Fruit fly (Drosophila melanogaster) ovary, adult (tissue): Measurements from ENCODE around the gene Tsp26A.

Experiments used
- CG17801 ChIP-seq: fragments of 200-800 bp; optimal IDR thresholded peaks from 2 replicates; lab custom pipeline; 2019; ENCODE audit warnings: missing biosample characterization, mild to moderate bottlenecking, missing genetic modification characterization, moderate library complexity; ENCODE audit not compliant: partially characterized antibody

Gene Tsp26A

DNA sequence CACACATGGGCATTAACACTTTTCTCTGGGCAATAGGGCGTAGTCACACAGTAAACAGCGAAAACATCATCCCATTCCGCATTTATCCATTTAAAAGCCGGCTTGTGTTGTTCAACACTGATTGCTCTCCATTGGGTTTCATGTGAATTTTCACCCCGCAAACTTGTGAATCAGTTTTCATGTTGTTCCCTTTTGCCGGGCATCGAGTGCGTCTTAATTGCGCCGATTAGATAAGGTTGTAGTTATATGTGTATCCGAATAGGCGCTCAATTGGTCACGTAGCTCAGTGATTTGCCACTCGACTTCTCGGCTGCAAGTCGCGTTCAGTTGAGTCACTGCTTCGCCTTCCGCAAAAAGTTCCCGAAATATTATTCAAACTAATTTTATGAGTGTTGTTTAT is 13.1 kb upstream of the Tsp26A start:
- no peak for TF ChIP-seq CG17801

DNA sequence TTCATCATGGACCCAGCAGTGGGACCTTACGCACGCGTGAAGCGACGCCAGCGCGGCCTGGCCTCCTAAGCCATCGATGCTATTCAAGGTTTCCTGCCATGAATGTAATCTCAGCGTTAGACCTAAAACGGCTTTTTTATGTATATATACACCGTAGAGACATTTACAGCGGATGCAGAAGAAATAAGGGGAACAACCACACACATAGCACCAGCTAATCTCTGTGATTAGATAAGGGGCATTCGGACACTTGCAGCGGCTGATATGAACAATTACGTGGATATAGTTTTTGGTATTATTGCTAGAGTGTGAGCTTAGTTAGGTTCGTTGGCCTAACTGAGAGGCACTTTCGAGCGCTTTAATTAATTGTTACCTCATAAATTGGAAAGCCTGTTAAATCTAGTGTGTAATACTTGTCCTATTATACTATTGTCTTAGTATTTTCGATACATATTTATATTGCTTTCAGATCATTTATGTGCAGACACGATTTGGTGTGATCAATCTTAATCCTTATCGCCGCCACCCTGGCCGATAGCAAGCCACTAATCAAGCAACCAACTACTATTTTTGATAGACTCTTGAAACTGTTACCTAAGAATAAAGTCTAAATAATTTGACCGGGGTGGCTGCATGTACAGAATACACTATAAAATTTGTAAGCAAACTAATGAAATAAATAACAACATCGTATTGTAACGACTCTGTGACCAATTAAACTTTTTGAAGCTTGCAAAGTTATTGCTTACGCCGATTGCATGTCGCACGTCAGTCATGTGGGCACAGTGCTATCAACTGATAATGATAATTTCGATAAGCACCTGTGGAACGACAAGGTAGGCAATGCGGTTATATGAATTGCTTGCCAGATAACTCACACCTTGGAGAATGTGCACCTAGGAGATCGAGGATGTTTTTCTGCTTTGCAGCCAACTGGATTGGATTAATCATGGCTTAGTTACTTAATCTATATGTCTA is 11.6 kb upstream of the Tsp26A start:
- TF ChIP-seq CG17801: no peak

DNA sequence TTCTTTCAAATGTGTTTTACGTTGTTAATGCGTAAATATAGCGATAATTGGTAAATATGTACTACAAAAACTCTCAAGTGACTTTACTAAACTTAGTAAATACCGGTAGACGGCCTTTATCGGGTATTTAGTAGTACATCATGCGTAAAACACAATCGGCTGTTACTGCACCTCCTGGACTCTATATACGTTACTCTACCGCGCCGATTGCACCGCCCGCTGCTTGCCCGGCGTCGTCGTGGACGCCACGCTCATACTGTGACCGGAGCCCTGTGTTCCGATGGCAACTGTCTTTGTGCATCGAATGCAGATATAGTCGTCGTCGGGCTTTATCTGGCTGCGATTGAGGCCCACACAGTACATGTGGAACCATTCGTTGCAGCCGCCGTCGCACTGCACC is 9.6 kb upstream of the Tsp26A start:
- no peak for TF ChIP-seq CG17801

DNA sequence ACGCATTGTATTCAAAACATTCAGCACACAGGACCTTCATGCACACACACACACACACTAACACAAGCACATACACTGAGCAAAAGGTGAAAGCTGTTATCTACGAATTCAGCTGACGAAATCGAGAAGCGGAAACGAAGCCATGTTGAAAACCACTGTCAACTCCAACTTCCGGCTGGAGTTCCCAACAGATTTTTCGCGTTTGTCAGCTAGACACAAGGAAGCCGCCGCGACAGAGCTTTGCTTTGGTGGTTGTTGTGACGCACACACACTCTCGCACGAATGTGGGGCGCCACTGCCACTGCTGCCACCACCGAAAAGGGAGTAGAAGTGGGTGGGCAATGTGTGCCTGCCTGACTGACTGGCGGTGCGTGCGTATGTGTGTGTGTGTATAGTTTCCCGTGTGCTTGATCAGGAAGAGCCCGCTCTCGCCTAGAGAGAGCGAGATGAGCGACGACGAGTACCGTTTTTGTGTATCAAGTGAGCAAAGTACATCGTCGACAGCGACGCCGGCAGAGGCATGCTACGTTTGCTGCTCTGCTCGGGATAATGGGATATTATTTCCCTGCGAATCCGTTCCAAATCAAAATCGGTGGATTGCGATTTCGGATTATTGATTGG is 2.3 kb upstream of the Tsp26A start:
- TF ChIP-seq CG17801: no peak

DNA sequence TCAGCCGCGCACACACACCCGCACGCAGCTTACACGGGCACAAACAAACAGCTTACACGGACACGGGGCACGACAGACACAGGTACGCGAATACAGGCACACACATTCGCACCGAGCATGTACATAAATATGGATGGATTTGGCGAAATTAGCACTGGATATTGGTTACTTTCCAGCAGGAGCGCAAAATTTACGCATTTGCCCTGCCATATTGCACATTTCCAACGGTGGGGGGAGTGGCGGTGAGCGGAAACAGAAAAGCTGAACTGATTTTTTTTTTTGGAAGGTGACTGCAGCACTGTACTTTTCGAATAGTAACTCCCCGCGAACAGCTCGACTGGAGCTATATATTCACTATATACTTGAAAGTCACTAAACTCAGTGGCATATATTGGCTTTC is 1.6 kb upstream of the Tsp26A start:
- no peak for TF ChIP-seq CG17801

DNA sequence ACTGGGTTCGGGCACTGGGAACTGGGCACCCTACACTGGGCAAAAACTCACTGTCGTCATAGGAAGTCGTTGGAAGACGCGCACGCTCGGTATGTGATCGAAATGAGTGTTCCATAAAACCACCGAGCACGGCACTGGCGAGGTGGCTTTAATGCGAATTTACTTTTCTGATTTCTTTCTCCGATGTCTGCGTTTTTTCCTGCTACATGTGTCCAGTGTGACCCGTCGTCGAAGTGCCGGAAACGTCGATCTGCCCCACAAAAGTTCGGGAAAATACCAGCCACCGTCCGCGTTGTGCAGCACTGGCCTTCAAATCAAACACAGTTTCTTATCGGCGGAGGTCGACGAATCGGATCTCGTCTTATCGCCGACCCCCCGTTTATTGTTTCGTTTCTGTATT is 781 bp upstream of the Tsp26A start, which contains the start of gene Kdm5:
Kdm5 (minus strand) TSS at position 255 of the 400 bp plus-strand sequence.
- peak; percentile 22 for TF ChIP-seq CG17801

DNA sequence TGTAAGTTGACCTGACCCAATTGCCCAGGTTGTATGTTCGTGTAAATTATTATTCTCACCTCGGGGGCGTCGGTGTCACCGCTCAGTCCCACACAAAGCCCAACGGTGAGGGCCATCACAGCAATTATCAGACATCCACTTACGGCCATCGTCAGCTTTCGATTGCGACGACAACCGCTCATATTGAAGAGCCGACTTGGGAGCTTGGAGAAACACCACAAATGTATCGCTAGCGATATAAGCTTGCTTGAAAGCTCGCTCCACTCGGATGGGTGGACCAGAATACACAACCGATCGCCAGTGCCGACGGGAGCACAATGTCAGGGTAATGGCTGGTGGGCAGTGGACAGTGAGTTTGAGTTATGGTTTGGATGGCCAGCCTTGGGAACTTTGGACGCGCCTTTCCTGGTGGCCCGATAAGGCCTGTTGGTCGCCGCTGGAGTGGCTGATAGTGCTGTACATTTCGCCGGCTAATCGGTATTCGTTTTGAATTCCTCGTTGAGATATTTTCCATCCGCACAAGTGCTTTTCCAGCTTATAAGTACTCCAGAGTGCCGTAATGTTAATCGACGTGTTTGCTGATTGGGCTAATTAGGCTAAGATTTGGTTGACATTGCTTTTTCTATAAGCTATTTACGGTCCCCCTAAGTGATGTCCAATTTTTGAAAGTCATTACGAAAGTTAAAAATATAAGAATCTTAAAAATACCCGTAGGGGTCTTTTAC is 6.6 kb downstream of the Tsp26A start, which contains the start of gene Gal:
Gal (minus strand) TSS at position 320 of the 725 bp plus-strand sequence.
- TF ChIP-seq CG17801: no peak

DNA sequence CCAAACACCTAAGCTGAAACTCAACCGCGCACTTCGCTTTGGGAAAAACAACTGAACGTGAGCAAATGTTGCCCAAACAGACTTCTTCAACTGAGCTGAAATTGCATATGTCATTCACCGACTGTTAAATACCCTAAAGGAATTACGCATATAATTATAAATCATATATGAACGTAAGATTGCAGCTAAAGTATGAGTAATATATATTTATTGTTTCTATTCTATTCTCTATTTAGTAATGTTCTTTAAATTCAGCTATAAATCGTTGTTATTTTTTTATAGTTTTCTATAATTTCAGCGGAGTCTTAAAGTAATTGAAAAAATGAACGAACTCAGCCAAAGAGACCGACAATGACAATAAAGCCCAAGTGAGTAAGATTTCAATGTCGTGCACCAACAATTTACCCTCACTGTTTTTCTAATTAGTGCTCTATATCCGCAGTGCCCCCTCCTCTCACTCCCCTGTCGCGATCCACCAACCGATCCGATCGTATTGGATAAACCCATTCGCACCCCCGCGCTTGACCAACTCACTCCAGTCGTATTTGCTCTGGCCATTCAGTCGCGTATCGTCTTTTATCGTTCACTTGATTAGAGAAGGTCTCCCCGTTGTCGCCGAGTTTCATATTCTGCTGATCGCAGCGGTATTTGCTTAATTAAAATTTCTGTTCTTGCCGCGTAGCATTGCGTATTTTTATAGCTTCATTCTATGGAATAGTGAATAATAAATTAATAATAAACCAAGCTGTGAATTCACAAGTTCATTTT is 12.5 kb downstream of the Tsp26A start, which contains the start of gene CG9098:
CG9098 (minus strand) TSS at position 36 of the 768 bp plus-strand sequence.
- TF ChIP-seq CG17801: peak; percentile 68

DNA sequence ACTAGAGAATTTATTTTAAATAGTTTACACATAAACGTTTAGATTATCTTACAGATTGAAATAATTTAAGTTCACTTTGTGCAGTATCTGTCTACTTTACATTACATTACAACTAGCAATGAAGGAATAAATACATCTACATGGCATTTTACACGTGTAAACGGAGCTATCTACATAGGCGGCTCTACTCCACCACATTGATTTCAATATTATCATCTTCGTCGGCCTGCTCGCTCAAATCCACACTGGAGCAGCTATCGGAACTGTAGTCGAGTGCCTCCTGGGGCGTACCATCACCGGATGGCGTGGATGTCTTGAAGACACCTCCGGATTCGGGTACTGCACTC is 13.0 kb downstream of the Tsp26A start:
- no peak for TF ChIP-seq CG17801

DNA sequence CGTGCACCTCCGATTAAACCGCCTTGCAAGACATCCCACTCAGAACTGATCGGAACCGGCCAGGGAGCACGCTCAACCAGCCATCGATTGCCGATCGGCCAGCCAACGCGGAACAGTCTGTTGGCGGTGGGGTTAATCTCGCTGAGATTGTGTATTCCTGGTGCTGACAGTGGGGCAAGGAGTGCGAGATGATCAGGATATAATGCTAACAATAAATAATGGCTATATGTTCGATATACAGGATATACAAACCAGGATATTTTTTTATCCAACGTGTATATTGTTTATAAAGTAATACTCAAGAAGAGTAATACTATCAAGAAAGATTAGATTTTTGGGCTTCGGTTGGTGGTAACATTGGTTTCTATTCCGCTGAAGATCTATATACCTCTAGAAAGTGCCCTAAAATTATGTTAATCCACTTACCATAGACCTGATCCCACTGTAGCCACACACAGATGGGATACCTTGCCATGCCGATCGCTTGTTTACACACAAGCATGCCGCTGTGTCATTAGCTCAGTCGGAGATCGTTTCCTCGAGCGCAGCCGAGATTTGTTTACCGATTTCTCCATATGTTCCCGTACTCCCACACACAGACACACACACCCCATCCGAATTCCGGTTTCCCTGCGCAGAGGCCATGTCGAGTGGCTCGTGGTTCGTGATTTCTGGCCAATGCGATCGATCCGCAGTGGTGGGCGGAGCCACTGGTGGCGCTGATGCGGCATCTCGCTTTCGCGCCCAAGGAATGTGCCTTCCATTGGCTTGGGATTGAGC is 19.5 kb downstream of the Tsp26A start, which contains the start of gene H2.0:
H2.0 (minus strand) TSS at position 51 of the 780 bp plus-strand sequence.
- no peak for TF ChIP-seq CG17801

DNA sequence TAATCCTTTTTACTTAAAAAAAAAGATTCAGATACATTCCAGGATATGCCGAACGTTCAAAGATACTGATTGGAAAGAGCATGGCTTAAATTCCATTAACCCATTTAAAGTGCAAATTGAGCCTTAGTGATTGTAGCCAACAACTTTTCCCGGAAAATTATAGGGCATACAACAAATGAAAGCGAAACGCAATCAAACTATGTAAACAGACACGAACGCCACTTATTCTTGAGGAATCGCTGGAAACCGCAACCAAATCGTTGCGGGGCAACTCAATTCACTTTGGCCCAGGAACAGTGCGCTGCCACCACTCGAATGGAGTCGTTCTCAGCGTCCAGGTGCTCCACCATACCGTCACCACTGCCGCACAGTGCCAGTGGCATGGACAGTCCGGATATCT is 20.5 kb downstream of the Tsp26A start, which contains the start of gene CG13996:
CG13996 (plus strand) TSS at position 301 of the 400 bp plus-strand sequence.
- no peak for TF ChIP-seq CG17801

DNA sequence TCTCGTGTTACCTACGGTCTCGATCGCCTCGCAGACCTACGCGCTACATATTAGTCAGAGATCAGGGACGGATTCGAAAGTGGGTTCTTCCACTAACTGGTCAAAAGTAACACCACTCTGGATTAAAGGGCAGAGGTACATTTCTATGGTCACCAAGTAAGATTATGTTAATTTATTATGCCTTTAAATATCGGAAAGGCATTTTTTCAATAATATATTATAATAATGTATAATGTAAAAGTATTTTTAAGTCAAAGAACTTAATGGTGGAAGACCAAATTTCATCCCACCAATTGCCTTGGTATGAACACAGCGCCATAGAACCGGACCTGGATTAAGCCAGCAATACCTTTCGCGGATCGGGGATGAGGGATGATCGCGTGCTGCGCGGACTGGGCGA is 22.8 kb downstream of the Tsp26A start:
- no peak for TF ChIP-seq CG17801

DNA sequence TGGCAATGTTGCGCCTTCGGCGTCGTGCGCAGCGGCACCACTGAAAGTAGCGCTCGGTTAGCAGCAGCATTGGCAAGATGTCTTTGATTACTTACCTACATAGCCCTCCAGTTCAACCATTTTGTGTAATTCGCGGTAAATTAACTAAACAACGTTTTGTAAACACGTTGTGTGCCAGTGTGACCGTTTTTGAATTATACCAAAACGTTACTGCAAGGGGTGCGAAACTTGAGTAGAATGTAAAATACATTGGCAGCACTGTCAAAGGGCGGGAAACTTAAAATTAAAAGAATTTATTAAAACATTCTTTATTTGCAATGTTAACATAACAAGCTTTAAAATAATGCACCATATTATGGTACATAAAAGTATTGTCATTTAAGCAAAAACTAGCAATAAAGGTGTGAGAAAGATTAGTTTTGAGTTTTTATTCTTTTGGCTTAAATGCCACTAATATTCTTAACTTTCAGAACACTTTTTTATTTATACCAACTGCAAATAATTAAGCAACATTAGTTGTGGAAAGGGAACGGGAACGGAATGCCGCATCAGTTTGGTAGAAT is 24.4 kb downstream of the Tsp26A start, which contains the start of gene CG9107:
CG9107 (minus strand) TSS at position 195 of the 563 bp plus-strand sequence.
- no peak for TF ChIP-seq CG17801

DNA sequence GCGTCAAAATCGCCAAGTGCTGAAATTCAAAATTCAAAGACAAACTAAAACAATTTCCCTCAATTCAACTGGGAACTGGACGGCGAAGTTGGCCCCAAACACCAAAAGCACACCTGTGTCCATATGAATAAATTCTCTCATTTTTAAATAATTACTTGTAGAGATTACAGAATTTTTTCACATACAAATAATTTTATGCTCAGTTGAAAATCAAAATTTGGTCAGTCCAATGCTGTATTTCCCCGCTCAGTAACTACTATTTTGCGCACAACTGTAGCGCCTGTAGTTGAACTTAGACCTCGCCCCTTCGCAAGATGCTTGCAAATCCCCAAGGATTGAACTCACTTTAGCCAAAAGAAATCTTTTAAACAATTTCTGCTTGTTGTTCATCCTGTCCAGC is 28.7 kb downstream of the Tsp26A start:
- no peak for TF ChIP-seq CG17801

DNA sequence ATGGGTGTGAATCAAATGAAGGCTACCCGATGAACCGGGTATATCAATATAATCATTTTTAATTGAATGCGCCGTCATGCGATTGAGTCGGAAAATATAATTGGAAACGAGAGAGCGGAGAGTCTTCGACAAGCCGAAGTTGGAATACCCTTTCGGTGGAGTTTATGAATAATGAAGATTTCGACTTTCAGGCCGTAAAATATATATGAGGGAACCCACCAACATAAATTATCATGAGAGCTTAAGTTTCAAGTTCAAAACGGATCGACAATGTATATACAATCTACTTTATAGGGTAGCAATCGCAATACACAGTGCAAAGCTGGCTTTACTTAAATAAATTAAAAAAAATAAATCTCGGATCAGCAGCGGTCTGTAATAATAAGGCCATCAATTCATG is 31.8 kb downstream of the Tsp26A start:
- no peak for TF ChIP-seq CG17801
